Worm (Caenorhabditis elegans) whole organism, L4 larva: ENCODE measurements around the gene Y39A1A.9.

ENCODE experiments used
- D1046.2 ChIP-seq: fragments of 200-800 bp; sonication (Bioruptor generic); IDR thresholded peaks from 2 replicates; pipeline ENCODE4 v1.3.6; 2022; ENCODE audit warnings: missing genetic modification characterization, missing compliant biosample characterization
- aha-1 ChIP-seq: fragments of 150-350 bp; peaks from one replicate; lab custom pipeline; 2014; ENCODE audit warnings: missing biosample characterization, missing genetic modification characterization
- snpc-4 ChIP-seq: fragments of 150-350 bp; optimal IDR thresholded peaks from 2 replicates; lab custom pipeline; 2014; ENCODE audit warnings: missing biosample characterization, missing genetic modification characterization
- zfp-3 ChIP-seq: fragments of 200-800 bp; sonication (Bioruptor generic); conservative IDR thresholded peaks from 2 replicates; pipeline ENCODE4 v1.3.6; 2022; ENCODE audit warnings: missing genetic modification reagents, missing genetic modification characterization, missing compliant biosample characterization

DNA sequence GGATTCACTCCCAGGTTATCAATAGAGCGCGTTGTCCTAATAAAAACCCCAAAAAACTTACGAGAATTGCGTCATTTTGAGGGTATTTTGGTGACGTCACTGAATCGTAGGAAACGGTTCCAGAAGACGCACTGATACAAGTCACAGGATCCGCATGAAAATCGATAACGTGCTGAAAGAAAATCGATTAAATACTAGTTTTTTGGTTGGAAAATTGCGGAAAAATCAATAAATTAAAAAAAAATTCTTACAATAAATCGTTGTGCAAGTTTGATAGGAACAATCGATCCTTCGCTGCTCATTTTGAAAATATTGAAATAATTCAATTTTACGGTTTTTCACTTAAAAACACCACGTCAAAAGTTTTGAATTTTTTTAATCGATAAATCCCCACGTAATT is 30.1 kb downstream of the Y39A1A.9 start, which contains the start of gene Y39A1A.2:
- TF ChIP-seq zfp-3 (GFP tag; lab: Robert Waterston, UW) = no peak
- no peak for TF ChIP-seq D1046.2 (GFP tag; lab: Robert Waterston, UW)
- no peak for TF ChIP-seq snpc-4 (tag; lab: Kevin White, UChicago)
- TF ChIP-seq aha-1 (tag; lab: Kevin White, UChicago) = no peak
